Fruit fly (Drosophila melanogaster): ENCODE measurements around the gene CG13784.

Gene CG13784

DNA sequence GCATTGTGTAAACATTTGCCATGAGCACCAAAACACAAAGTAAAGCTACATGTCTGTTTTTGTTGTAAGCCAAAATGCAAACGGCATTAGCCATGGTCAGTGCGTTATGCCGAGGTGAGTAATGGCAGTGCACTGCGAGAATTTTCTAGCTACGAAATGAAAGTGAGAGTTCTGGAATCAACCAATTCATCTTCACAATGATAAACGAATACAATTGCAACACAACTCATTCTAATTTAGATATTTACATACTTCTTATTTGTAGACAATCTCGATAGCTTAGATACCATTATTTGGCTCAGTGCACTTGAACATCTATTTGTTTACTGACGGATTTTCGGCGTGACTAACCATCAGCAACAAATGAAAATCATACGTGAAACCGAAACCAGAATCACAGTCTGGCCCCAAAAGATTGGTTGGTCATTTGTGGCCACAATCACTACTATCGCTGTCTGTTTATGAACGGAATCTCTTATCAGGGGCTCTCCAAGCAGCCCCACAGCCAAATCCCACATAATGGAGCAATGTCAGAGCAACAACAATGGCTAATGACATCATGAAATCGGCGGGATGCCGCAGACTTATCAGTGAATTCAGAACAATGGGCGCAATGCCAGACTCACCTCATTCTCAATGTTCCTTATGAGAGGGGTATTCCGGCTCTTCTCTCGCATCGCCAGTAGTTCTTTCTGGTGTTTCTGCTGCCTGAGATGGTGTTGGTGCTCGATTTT is 64.8 kb downstream of the CG13784 start (continued):
- TF ChIP-seq CG14860 (GFP tag; IDR thresholded peaks at IDR 0.05; ENCODE audit: partially characterized antibody): no peak
- no peak for TF ChIP-seq gcm (GFP tag; optimal IDR thresholded peaks at IDR 0.05)
- TF ChIP-seq maf-S (GFP tag; optimal IDR thresholded peaks at IDR 0.05): no peak
- no peak for TF ChIP-seq Scr (GFP tag; IDR thresholded peaks at IDR 0.05; ENCODE audit: partially characterized antibody)
- no peak for TF ChIP-seq Mrtf (GFP tag; IDR thresholded peaks at IDR 0.05)
- no peak for TF ChIP-seq rib (GFP tag; IDR thresholded peaks at IDR 0.05)
- TF ChIP-seq Dip3 (GFP tag; optimal IDR thresholded peaks at IDR 0.05): no peak
- no peak for TF ChIP-seq CG11696 (GFP tag; IDR thresholded peaks at IDR 0.05)
- TF ChIP-seq CG3847 (GFP tag; IDR thresholded peaks at IDR 0.05): no peak
- TF ChIP-seq ash1 (GFP tag; optimal IDR thresholded peaks at IDR 0.05): no peak
- TF ChIP-seq CG3163 (GFP tag; optimal IDR thresholded peaks at IDR 0.05): no peak
- no peak for TF ChIP-seq pb (GFP tag; optimal IDR thresholded peaks at IDR 0.05)
- TF ChIP-seq peb (GFP tag; IDR thresholded peaks at IDR 0.05): no peak
- TF ChIP-seq CG6272 (GFP tag; IDR thresholded peaks at IDR 0.05): no peak
- TF ChIP-seq zfh1 (GFP tag; IDR thresholded peaks at IDR 0.05): no peak
- no peak for TF ChIP-seq ro (GFP tag; IDR thresholded peaks at IDR 0.05)
- TF ChIP-seq CG8388 (GFP tag; optimal IDR thresholded peaks at IDR 0.05): peak; percentile 6
- peak; percentile 2 for TF ChIP-seq CG7786 (GFP tag; optimal IDR thresholded peaks at IDR 0.05)
- TF ChIP-seq E2f1 (GFP tag; IDR thresholded peaks at IDR 0.05): no peak
- TF ChIP-seq amos (GFP tag; IDR thresholded peaks at IDR 0.05; ENCODE audit: partially characterized antibody): no peak
- TF ChIP-seq Mes4 (GFP tag; optimal IDR thresholded peaks at IDR 0.05): peak; percentile 8
- peak; percentile 26 to 46 for TF ChIP-seq Pdp1 (GFP tag; optimal IDR thresholded peaks at IDR 0.05)
- TF ChIP-seq hbn (GFP tag; IDR thresholded peaks at IDR 0.05; ENCODE audit: partially characterized antibody): no peak
- TF ChIP-seq zen2 (GFP tag; IDR thresholded peaks at IDR 0.05; ENCODE audit: partially characterized antibody): no peak
- TF ChIP-seq twi (tag; optimal IDR thresholded peaks at IDR 0.05): no peak
- TF ChIP-seq ftz-f1 (GFP tag; optimal IDR thresholded peaks at IDR 0.05): no peak
- no peak for TF ChIP-seq Spps (tag; optimal IDR thresholded peaks at IDR 0.05)
- no peak for TF ChIP-seq chm (GFP tag; IDR thresholded peaks at IDR 0.05)
- TF ChIP-seq CG10209 (GFP tag; optimal IDR thresholded peaks at IDR 0.05): peak; percentile 6
- no peak for TF ChIP-seq CG14667 (GFP tag; IDR thresholded peaks at IDR 0.05)
- peak; percentile 21 for TF ChIP-seq CG1233 (GFP tag; optimal IDR thresholded peaks at IDR 0.05)
- TF ChIP-seq Opbp (GFP tag; IDR thresholded peaks at IDR 0.05; ENCODE audit: partially characterized antibody): no peak
- no peak for TF ChIP-seq dm (GFP tag; optimal IDR thresholded peaks at IDR 0.05)
- TF ChIP-seq gsb-n (tag; optimal IDR thresholded peaks at IDR 0.05): peak; percentile 37
- TF ChIP-seq Sry-β (GFP tag; optimal IDR thresholded peaks at IDR 0.05): no peak
- TF ChIP-seq CG30020 (tag; optimal IDR thresholded peaks at IDR 0.05): no peak
- no peak for TF ChIP-seq ase (GFP tag; IDR thresholded peaks at IDR 0.05)
- TF ChIP-seq Sry-δ (GFP tag; optimal IDR thresholded peaks at IDR 0.05): peak; percentile 6
- TF ChIP-seq prd (optimal IDR thresholded peaks at IDR 0.05): no peak
- peak; percentile 72 for TF ChIP-seq prd (GFP tag; IDR thresholded peaks at IDR 0.05)
- no peak for TF ChIP-seq zf30C (GFP tag; optimal IDR thresholded peaks at IDR 0.05)
- TF ChIP-seq inv (GFP tag; IDR thresholded peaks at IDR 0.05; ENCODE audit: partially characterized antibody): no peak
- no peak for TF ChIP-seq Chrac-16 (GFP tag; optimal IDR thresholded peaks at IDR 0.05)
- TF ChIP-seq repo (GFP tag; optimal IDR thresholded peaks at IDR 0.05): no peak
- TF ChIP-seq Blimp-1 (GFP tag; optimal IDR thresholded peaks at IDR 0.05): peak; percentile 76
- peak; percentile 14 for TF ChIP-seq mam (GFP tag; optimal IDR thresholded peaks at IDR 0.05)
- peak; percentile 28 for TF ChIP-seq CG15514 (GFP tag; optimal IDR thresholded peaks at IDR 0.05)
- TF ChIP-seq dmrt11E (tag; optimal IDR thresholded peaks at IDR 0.05): peak; percentile 32
- TF ChIP-seq MESR4 (GFP tag; optimal IDR thresholded peaks at IDR 0.05): no peak
- TF ChIP-seq kay (GFP tag; optimal IDR thresholded peaks at IDR 0.05): peak; percentile 49

Measured in whole organism, embryonic.